Worm (Caenorhabditis elegans) whole organism, L4 larva: ENCODE data around the gene srg-30.
A peak's percentile ranks its signal among the peaks of the same experiment; 100 is the strongest.

Experiments used
- F10B5.3 ChIP-seq: sonication (generic microtip); optimal IDR thresholded peaks from 2 replicates; lab custom pipeline; 2016; ENCODE audit warnings: mild to moderate bottlenecking, missing genetic modification characterization, missing compliant biosample characterization
- F49E8.2 ChIP-seq: sonication (generic microtip); optimal IDR thresholded peaks from 2 replicates; lab custom pipeline; 2016; ENCODE audit warnings: missing compliant biosample characterization, mild to moderate bottlenecking, missing genetic modification characterization, borderline replicate concordance
- T20F7.1 ChIP-seq: fragments of 200-800 bp; sonication (Bioruptor generic); optimal IDR thresholded peaks from 2 replicates; lab custom pipeline; 2018; ENCODE audit warnings: mild to moderate bottlenecking, missing genetic modification characterization, missing compliant biosample characterization
- T26A8.4 ChIP-seq: fragments of 200-800 bp; sonication (Bioruptor generic); IDR thresholded peaks from 2 replicates; pipeline ENCODE4 v1.3.6; 2022; ENCODE audit warnings: missing genetic modification characterization, missing compliant biosample characterization
- Y5F2A.4 ChIP-seq: fragments of 200-800 bp; sonication (Bioruptor generic); optimal IDR thresholded peaks from 2 replicates; lab custom pipeline; 2018; ENCODE audit warnings: mild to moderate bottlenecking, missing genetic modification characterization, missing compliant biosample characterization
- aha-1 ChIP-seq: fragments of 150-350 bp; peaks from one replicate; lab custom pipeline; 2014; ENCODE audit warnings: missing biosample characterization, missing genetic modification characterization
- ceh-20 ChIP-seq: fragments of 200-800 bp; sonication (Bioruptor generic); IDR thresholded peaks from 2 replicates; pipeline ENCODE4 v1.3.6; 2022; ENCODE audit warnings: missing genetic modification reagents, missing genetic modification characterization, missing compliant biosample characterization
- ceh-44 ChIP-seq: fragments of 200-800 bp; sonication (Bioruptor generic); IDR thresholded peaks from 2 replicates; pipeline ENCODE4 v1.3.6; 2022; ENCODE audit warnings: missing genetic modification reagents, missing genetic modification characterization, missing compliant biosample characterization
- ceh-82 ChIP-seq: sonication (generic microtip); optimal IDR thresholded peaks from 2 replicates; lab custom pipeline; 2017; ENCODE audit warnings: missing biosample characterization, missing genetic modification characterization
- dpl-1 ChIP-seq: fragments of 150-350 bp; optimal IDR thresholded peaks from 2 replicates; lab custom pipeline; 2014; ENCODE audit warnings: missing biosample characterization, missing genetic modification reagents, missing genetic modification characterization
- duxl-1 ChIP-seq: sonication (generic microtip); optimal IDR thresholded peaks from 2 replicates; lab custom pipeline; 2016; ENCODE audit warnings: mild to moderate bottlenecking, missing genetic modification characterization, moderate library complexity, missing compliant biosample characterization; ENCODE audit not compliant: poor library complexity
- hlh-11 ChIP-seq: fragments of 200-800 bp; sonication (Bioruptor generic); optimal IDR thresholded peaks from 2 replicates; lab custom pipeline; 2018; ENCODE audit warnings: mild to moderate bottlenecking, missing genetic modification characterization, missing compliant biosample characterization
- hlh-30 ChIP-seq: sonication (generic microtip); optimal IDR thresholded peaks from 2 replicates; lab custom pipeline; 2017; ENCODE audit warnings: antibody characterized with exemption, mild to moderate bottlenecking, missing genetic modification characterization, missing compliant biosample characterization; ENCODE audit not compliant: insufficient read depth
- hmg-1.1 ChIP-seq: fragments of 200-800 bp; sonication (Bioruptor generic); IDR thresholded peaks from 2 replicates; pipeline ENCODE4 v1.3.6; 2022; ENCODE audit warnings: missing genetic modification reagents, missing genetic modification characterization, missing compliant biosample characterization
- lir-3 ChIP-seq: sonication (generic microtip); optimal IDR thresholded peaks from 2 replicates; lab custom pipeline; 2016; ENCODE audit warnings: mild to moderate bottlenecking, missing genetic modification characterization, missing compliant biosample characterization
- madf-9 ChIP-seq: fragments of 200-800 bp; sonication (Bioruptor generic); conservative IDR thresholded peaks from 2 replicates; pipeline ENCODE4 v1.3.6; 2022; ENCODE audit warnings: missing genetic modification reagents, missing genetic modification characterization, missing compliant biosample characterization
- mdl-1 ChIP-seq, 2 experiments: fragments of 150-350 bp in 1 of 2; sonication (generic microtip) in 1 of 2; optimal IDR thresholded peaks; 2 replicates each; lab custom pipeline; 2014 to 2017; ENCODE audit warnings: missing biosample characterization in 2 of 2, missing genetic modification characterization in 2 of 2
- mxl-3 ChIP-seq: fragments of 200-800 bp; sonication (Bioruptor generic); optimal IDR thresholded peaks from 2 replicates; lab custom pipeline; 2018; ENCODE audit warnings: mild to moderate bottlenecking, missing genetic modification characterization, missing compliant biosample characterization
- nhr-28 ChIP-seq: fragments of 150-350 bp; optimal IDR thresholded peaks from 2 replicates; lab custom pipeline; 2014; ENCODE audit warnings: missing biosample characterization, missing genetic modification characterization
- nhr-42 ChIP-seq: fragments of 200-800 bp; sonication (Bioruptor generic); IDR thresholded peaks from 2 replicates; pipeline ENCODE4 v1.3.6; 2022; ENCODE audit warnings: missing genetic modification characterization, missing compliant biosample characterization
- nhr-77 ChIP-seq: fragments of 150-350 bp; optimal IDR thresholded peaks from 2 replicates; lab custom pipeline; 2014; ENCODE audit warnings: missing biosample characterization, missing genetic modification characterization
- spr-1 ChIP-seq: sonication (generic microtip); optimal IDR thresholded peaks from 2 replicates; lab custom pipeline; 2016; ENCODE audit warnings: mild to moderate bottlenecking, missing genetic modification characterization, missing compliant biosample characterization
- spr-3 ChIP-seq: fragments of 200-800 bp; sonication (Bioruptor generic); optimal IDR thresholded peaks from 2 replicates; lab custom pipeline; 2018; ENCODE audit warnings: mild to moderate bottlenecking, missing genetic modification characterization, missing compliant biosample characterization
- unc-62 ChIP-seq, 3 experiments: fragments of 150-350 bp in 1 of 3; sonication (generic microtip); optimal IDR thresholded peaks in 2 of 3; peaks in 1 of 3; 1 replicate in 1 of 3; 2 replicates in 2 of 3; lab custom pipeline; 2014 to 2017; ENCODE audit warnings: missing biosample characterization in 3 of 3, missing genetic modification characterization in 3 of 3, missing genetic modification reagents in 3 of 3, missing genotype in 1 of 3
- zip-11 ChIP-seq: fragments of 200-800 bp; sonication (Bioruptor generic); IDR thresholded peaks from 2 replicates; pipeline ENCODE4 v1.3.6; 2022; ENCODE audit warnings: missing genetic modification characterization, missing compliant biosample characterization
- zip-2 ChIP-seq: fragments of 150-350 bp; optimal IDR thresholded peaks from 2 replicates; lab custom pipeline; 2014; ENCODE audit warnings: missing biosample characterization, missing genetic modification characterization
- ztf-7 ChIP-seq: fragments of 150-350 bp; optimal IDR thresholded peaks from 2 replicates; lab custom pipeline; 2014; ENCODE audit warnings: missing biosample characterization, missing genetic modification characterization

The srg-30 gene

ce11 chrV:6691813-6692351 is 26.2 kb downstream of the srg-30 start, which contains the start of gene mtl-1 (continued):
- TF ChIP-seq lir-3 (no peak), T20F7.1 (GFP tag; lab: Kevin White, UChicago) (peak; percentile 11), mxl-3 (GFP tag; lab: Kevin White, UChicago) (peak; percentile 11), spr-3 (GFP tag; lab: Kevin White, UChicago) (no peak), zip-11 (no peak), ztf-7 (tag; lab: Kevin White, UChicago) (peak; percentile 2), nhr-77 (tag; lab: Kevin White, UChicago) (peak; percentile 41), hlh-11 (tag; lab: Kevin White, UChicago) (peak; percentile 32), ceh-44 (GFP tag; lab: Robert Waterston, UW) (no peak), F49E8.2 (tag; lab: Kevin White, UChicago) (no peak)

- TF ChIP-seq Y5F2A.4 (no peak), nhr-28 (tag; lab: Kevin White, UChicago) (peak; percentile 16), nhr-42 (GFP tag; lab: Robert Waterston, UW) (no peak), mdl-1 (tag; optimal IDR thresholded peaks at IDR 0.05; lab: Kevin White, UChicago) (peak in 1 of 2 experiments; percentile 1), unc-62 (GFP tag; optimal IDR thresholded peaks at IDR 0.05 in 1 of 2; lab: Kevin White, UChicago) (peak in 1 of 2 experiments; percentile 22), unc-62 (tag; optimal IDR thresholded peaks at IDR 0.05; lab: Kevin White, UChicago) (no peak)
- TF ChIP-seq, all 104 proteins: peak for 3
Measured at ce11 chrV:6690075-6690474, 28.1 kb downstream of the srg-30 start.

- TF ChIP-seq spr-3 (GFP tag; lab: Kevin White, UChicago) (no peak), dpl-1 (GFP tag; lab: Kevin White, UChicago) (no peak)
Measured at ce11 chrV:6688392-6688791, 29.7 kb downstream of the srg-30 start, which contains the start of gene K11G9.5. K11G9.5 (minus strand) TSS chrV:6688492.

- TF ChIP-seq T26A8.4 (GFP tag; lab: Robert Waterston, UW) = no peak
- TF ChIP-seq unc-62 (GFP tag; optimal IDR thresholded peaks at IDR 0.05 in 1 of 2; lab: Kevin White, UChicago) = peak in 1 of 2 experiments; percentile 92
- TF ChIP-seq unc-62 (tag; optimal IDR thresholded peaks at IDR 0.05; lab: Kevin White, UChicago) = no peak
Measured at ce11 chrV:6685963-6686362, 32.2 kb downstream of the srg-30 start.

- peak in 1 of 2 experiments; percentile 42 for TF ChIP-seq unc-62 (GFP tag; optimal IDR thresholded peaks at IDR 0.05 in 1 of 2; lab: Kevin White, UChicago)
- TF ChIP-seq unc-62 (tag; optimal IDR thresholded peaks at IDR 0.05; lab: Kevin White, UChicago) = no peak
- TF ChIP-seq hlh-30 = no peak
Measured at ce11 chrV:6685499-6685898, 32.6 kb downstream of the srg-30 start.

- TF ChIP-seq ceh-20 (GFP tag; lab: Robert Waterston, UW) = no peak
- TF ChIP-seq F10B5.3 (tag; lab: Kevin White, UChicago) = no peak
- TF ChIP-seq mxl-3 (GFP tag; lab: Kevin White, UChicago) = no peak
- TF ChIP-seq spr-1 = no peak
- TF ChIP-seq aha-1 (tag; lab: Kevin White, UChicago) = peak; percentile 35
Measured at ce11 chrV:6684541-6684940, 33.6 kb downstream of the srg-30 start.

- TF ChIP-seq ceh-82 (tag; lab: Kevin White, UChicago) (no peak), unc-62 (GFP tag; optimal IDR thresholded peaks at IDR 0.05 in 1 of 2; lab: Kevin White, UChicago) (peak in 1 of 2 experiments; percentile 95), unc-62 (tag; optimal IDR thresholded peaks at IDR 0.05; lab: Kevin White, UChicago) (no peak), madf-9 (GFP tag; lab: Robert Waterston, UW) (no peak), duxl-1 (tag; lab: Kevin White, UChicago) (no peak), zip-2 (tag; lab: Kevin White, UChicago) (no peak), hmg-1.1 (no peak), hlh-30 (no peak)
Measured at ce11 chrV:6683740-6684139, 34.4 kb downstream of the srg-30 start.
